Fruit fly (Drosophila melanogaster): ENCODE data around the gene twy.
A peak's percentile ranks its signal among the peaks of the same experiment; 100 is the strongest.

Gene twy

DNA sequence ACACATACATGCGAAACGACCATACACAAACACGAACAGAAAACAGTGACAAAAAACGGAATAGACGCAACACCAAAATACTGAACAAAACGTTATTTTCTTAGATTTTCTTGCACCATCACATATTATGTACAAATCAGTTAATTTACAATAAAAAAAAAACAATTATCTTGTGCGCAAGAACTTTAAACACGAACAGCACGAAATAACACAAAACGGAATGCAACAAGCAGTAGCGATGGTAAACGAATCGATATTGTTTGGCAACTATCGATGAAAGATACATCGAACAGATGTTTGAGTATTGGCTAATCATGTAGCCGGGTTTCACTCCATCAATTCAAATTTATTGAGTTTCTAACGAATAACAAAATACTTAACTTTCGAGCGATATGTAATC lies 3.3 kb downstream of the twy start, which contains the start of gene Pi3K68D (continued):
- TF ChIP-seq hb (GFP tag; IDR thresholded peaks at IDR 0.05; ENCODE audit: partially characterized antibody) (peak; percentile 90), CG7987 (GFP tag; optimal IDR thresholded peaks at IDR 0.05) (peak; percentile 15), ato (GFP tag; IDR thresholded peaks at IDR 0.05; ENCODE audit: partially characterized antibody) (peak; percentile 77), Bgb (GFP tag; IDR thresholded peaks at IDR 0.05; ENCODE audit: partially characterized antibody) (peak; percentile 97), slp2 (GFP tag; optimal IDR thresholded peaks at IDR 0.05) (peak; percentile 2), ken (GFP tag; IDR thresholded peaks at IDR 0.05) (no peak), amos (GFP tag; IDR thresholded peaks at IDR 0.05; ENCODE audit: partially characterized antibody) (peak; percentile 98), CG14441 (GFP tag; IDR thresholded peaks at IDR 0.05) (no peak), stwl (tag; optimal IDR thresholded peaks at IDR 0.05) (peak; percentile 66), wek (GFP tag; optimal IDR thresholded peaks at IDR 0.05) (no peak), CG34422 (GFP tag; IDR thresholded peaks at IDR 0.05) (peak; percentile 58; the same call in 1 of the 3 replicates), phol (tag; optimal IDR thresholded peaks at IDR 0.05) (peak; percentile 47), dpn (GFP tag; optimal IDR thresholded peaks at IDR 0.05) (peak; percentile 13 to 17), esg (GFP tag; conservative IDR thresholded peaks at IDR 0.05) (no peak), onecut (GFP tag; IDR thresholded peaks at IDR 0.05) (peak; percentile 74), pb (GFP tag; optimal IDR thresholded peaks at IDR 0.05) (no peak), CG9932 (GFP tag; IDR thresholded peaks at IDR 0.05) (peak; percentile 43; the same call in 1 of the 2 replicates), CG31441 (GFP tag; IDR thresholded peaks at IDR 0.05) (no peak), sqz (GFP tag; optimal IDR thresholded peaks at IDR 0.05) (no peak), Myb (GFP tag; optimal IDR thresholded peaks at IDR 0.05) (peak; percentile 100), fu2 (GFP tag; optimal IDR thresholded peaks at IDR 0.05) (no peak), ase (GFP tag; IDR thresholded peaks at IDR 0.05) (no peak), ERR (GFP tag; optimal IDR thresholded peaks at IDR 0.05) (peak; percentile 25), CG6689 (GFP tag; IDR thresholded peaks at IDR 0.05) (no peak), CG7963 (GFP tag; IDR thresholded peaks at IDR 0.05; ENCODE audit: partially characterized antibody) (peak; percentile 86), CG7928 (GFP tag; optimal IDR thresholded peaks at IDR 0.05) (peak; percentile 6), sna (GFP tag; IDR thresholded peaks at IDR 0.05; ENCODE audit: partially characterized antibody) (peak; percentile 86), CG3847 (GFP tag; IDR thresholded peaks at IDR 0.05) (peak; percentile 47; the same call in 1 of the 2 replicates), CG1647 (GFP tag; optimal IDR thresholded peaks at IDR 0.05) (peak; percentile 13), sc (optimal IDR thresholded peaks at IDR 0.05) (no peak), sc (GFP tag; optimal IDR thresholded peaks at IDR 0.05) (no peak), knrl (GFP tag; IDR thresholded peaks at IDR 0.05; ENCODE audit: partially characterized antibody) (peak; percentile 95), Doc3 (GFP tag; IDR thresholded peaks at IDR 0.05; ENCODE audit: partially characterized antibody) (peak; percentile 84), HLH3B (GFP tag; IDR thresholded peaks at IDR 0.05) (no peak), gro (GFP tag; optimal IDR thresholded peaks at IDR 0.05) (peak; percentile 69), CG11560 (tag; IDR thresholded peaks at IDR 0.05) (peak; percentile 49; the same call in 1 of the 3 replicates), HLH54F (GFP tag; optimal IDR thresholded peaks at IDR 0.05) (peak; percentile 20), danr (GFP tag; IDR thresholded peaks at IDR 0.05) (no peak), CG2116 (GFP tag; optimal IDR thresholded peaks at IDR 0.05) (peak; percentile 83), trem (tag; optimal IDR thresholded peaks at IDR 0.05) (peak; percentile 83), CG6254 (GFP tag; optimal IDR thresholded peaks at IDR 0.05) (no peak), CG42726 (GFP tag; IDR thresholded peaks at IDR 0.05; ENCODE audit: partially characterized antibody) (peak; percentile 97), E2f2 (GFP tag; IDR thresholded peaks at IDR 0.05) (peak; percentile 80), Dll (GFP tag; IDR thresholded peaks at IDR 0.05; ENCODE audit: partially characterized antibody) (peak; percentile 89), CG2712 (tag; optimal IDR thresholded peaks at IDR 0.05) (peak; percentile 29), CG7271 (tag; optimal IDR thresholded peaks at IDR 0.05) (no peak), CG9817 (tag; optimal IDR thresholded peaks at IDR 0.05) (no peak), Eip74EF (GFP tag; optimal IDR thresholded peaks at IDR 0.05) (no peak), Dref (GFP tag; IDR thresholded peaks at IDR 0.05) (peak; percentile 94), pita (GFP tag; optimal IDR thresholded peaks at IDR 0.05) (peak; percentile 81)
